Worm (Caenorhabditis elegans): Measurements from ENCODE around the gene ify-1.
A peak's percentile ranks its signal among the peaks of the same experiment; 100 is the strongest.

Gene ify-1

DNA sequence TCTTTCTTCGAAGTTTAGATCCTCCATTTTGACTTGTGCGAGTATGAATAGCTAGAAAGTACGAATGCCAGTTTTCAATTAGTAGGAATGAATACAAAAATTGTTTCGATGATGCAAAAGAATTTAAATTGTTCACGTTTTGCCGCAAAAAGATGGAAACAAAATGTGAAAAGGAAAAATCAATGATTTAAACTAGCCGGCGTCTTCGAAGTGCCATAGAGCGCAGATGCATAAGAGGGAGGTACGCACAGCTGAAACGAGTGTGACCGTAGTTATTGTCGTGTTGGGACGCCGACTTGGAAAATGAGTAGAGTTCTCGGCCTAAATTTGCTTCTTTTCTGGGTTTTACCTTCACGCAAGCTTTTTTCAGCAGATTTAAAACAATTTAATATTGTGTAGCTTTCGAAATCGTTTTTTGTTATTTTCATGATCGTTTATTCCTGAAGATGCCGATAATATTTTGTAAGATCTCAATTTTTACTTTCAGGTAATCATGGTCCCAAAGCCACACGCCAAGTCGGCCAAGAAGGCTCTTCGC, at the start of gene ify-1, which contains the start of gene rpl-22 (continued):
- TF ChIP-seq ceh-2 (tag; optimal IDR thresholded peaks at IDR 0.05): peak; percentile 16
- TF ChIP-seq hlh-13 (GFP tag; optimal IDR thresholded peaks at IDR 0.05): no peak
- TF ChIP-seq C08G9.2 (tag; optimal IDR thresholded peaks at IDR 0.05): peak; percentile 54
- peak; percentile 71 for TF ChIP-seq ref-2 (tag; optimal IDR thresholded peaks at IDR 0.05)
- no peak for TF ChIP-seq tbx-7 (tag; optimal IDR thresholded peaks at IDR 0.05)
- peak; percentile 50 for TF ChIP-seq ets-4 (tag; optimal IDR thresholded peaks at IDR 0.05)
- TF ChIP-seq madf-2 (tag; optimal IDR thresholded peaks at IDR 0.05): peak; percentile 50
- peak; percentile 20 for TF ChIP-seq ceh-19 (GFP tag; optimal IDR thresholded peaks at IDR 0.05)
- peak; percentile 99 for TF ChIP-seq elt-2 (tag; optimal IDR thresholded peaks at IDR 0.05)
- TF ChIP-seq ceh-34 (tag; optimal IDR thresholded peaks at IDR 0.05): peak; percentile 51
- TF ChIP-seq hlh-30 (tag; optimal IDR thresholded peaks at IDR 0.05; ENCODE audit: insufficient read depth): peak; percentile 71
- TF ChIP-seq ceh-18 (tag; optimal IDR thresholded peaks at IDR 0.05): peak; percentile 86
- peak; percentile 68 for TF ChIP-seq pax-1 (tag; optimal IDR thresholded peaks at IDR 0.05)
- no peak for TF ChIP-seq sox-2 (GFP tag; IDR thresholded peaks at IDR 0.05)
- no peak for TF ChIP-seq nhr-232 (tag; optimal IDR thresholded peaks at IDR 0.05)
- no peak for TF ChIP-seq gmeb-2 (tag; optimal IDR thresholded peaks at IDR 0.05)

DNA sequence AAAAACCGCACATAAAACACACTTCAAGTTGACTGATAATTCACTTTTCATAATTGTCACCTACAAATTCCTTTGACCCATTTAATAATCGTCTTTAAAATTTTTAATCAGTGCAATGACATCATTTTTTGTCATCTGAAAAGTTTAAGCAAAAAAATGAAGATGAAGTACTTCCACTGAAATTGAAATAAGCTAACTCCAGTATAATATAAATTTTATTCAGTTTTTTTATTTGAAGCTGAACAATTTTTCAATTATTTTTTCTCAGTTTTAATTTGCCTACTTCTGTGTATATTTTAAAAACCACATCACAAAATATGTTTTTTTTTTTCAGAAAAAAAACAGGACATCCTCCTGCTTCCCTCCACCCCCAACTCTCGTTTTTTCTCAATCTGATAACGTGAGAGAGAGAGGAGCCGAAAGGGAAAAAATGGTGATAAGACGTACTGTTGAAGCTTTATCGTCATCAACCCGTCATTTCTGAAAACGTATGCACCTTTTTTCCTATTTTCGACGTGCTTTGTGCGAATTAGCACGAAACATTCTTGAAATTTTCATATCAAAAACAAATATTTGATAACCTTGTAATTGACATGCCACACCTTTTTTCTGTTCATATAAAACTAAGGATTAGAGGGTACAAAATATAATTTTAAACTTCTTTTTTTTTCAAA, 48.9 kb upstream of the ify-1 start, which contains the start of the genes C04G6.11 and mpk-2:
Gene C04G6.11, minus strand, starts transcription at position 51 of the 674 bp plus-strand sequence.
Gene mpk-2, plus strand, starts transcription at position 335 of the 674 bp plus-strand sequence.
- TF ChIP-seq sox-4 (tag; optimal IDR thresholded peaks at IDR 0.05) (no peak), elt-2 (tag; optimal IDR thresholded peaks at IDR 0.05) (peak; percentile 70)

DNA sequence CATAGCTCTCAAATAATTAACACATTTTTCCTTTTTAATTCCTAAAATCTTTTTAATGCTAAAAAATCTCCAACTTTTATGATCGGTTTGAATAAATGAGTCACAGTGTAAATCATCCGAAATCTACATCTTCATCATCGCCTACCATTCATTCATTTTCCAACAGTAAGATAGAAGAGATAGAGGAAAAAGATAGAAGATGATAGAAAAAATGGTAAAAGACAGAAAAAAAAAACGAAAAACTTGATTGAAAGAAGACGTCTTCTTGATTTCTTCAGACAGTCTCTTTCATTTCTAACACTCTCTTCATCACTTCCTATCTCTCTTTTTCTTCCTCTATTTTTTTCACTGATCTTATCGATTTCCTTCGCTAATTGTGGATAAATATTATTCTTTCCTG, 48.2 kb upstream of the ify-1 start:
- no peak for TF ChIP-seq tbx-2 (tag; optimal IDR thresholded peaks at IDR 0.05)
- no peak for TF ChIP-seq pqm-1 (tag; optimal IDR thresholded peaks at IDR 0.05)

DNA sequence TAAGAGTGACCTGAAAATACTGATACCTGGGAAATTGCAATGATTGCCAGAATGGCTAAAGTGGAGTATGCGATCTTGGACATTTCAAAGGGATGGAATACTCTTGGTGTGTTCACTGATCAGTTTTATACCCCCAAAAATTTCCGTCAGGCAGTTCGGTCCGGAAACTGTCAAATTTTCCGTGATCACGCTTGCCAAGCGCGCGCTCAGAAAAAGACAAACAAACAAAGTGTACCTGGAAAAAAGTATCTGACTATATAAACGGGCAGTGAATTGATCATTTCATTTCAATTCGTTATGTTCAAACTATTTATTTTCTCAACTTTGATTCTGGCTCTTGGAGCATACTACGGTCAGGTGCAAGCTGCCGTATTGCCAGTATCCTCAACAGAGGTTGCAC, 46.7 kb upstream of the ify-1 start, which contains the start of the genes idpb-3 and idpb-1:
Gene idpb-3, minus strand, starts transcription at position 101 of the 400 bp plus-strand sequence.
Gene idpb-1, plus strand, starts transcription at position 284 of the 400 bp plus-strand sequence.
- TF ChIP-seq ztf-16 (tag; optimal IDR thresholded peaks at IDR 0.05): no peak
- no peak for TF ChIP-seq rnt-1 (tag; optimal IDR thresholded peaks at IDR 0.05)
- no peak for TF ChIP-seq ceh-48 (tag; optimal IDR thresholded peaks at IDR 0.05)
- TF ChIP-seq elt-4 (tag; optimal IDR thresholded peaks at IDR 0.05): no peak
- no peak for TF ChIP-seq C38D4.7 (GFP tag; optimal IDR thresholded peaks at IDR 0.05)
- TF ChIP-seq zip-5 (tag; optimal IDR thresholded peaks at IDR 0.05): no peak
- no peak for TF ChIP-seq nhr-232 (tag; optimal IDR thresholded peaks at IDR 0.05)
- no peak for TF ChIP-seq syd-9 (tag; optimal IDR thresholded peaks at IDR 0.05)
- no peak for TF ChIP-seq ceh-9 (tag; optimal IDR thresholded peaks at IDR 0.05)
- no peak for TF ChIP-seq ceh-18 (tag; optimal IDR thresholded peaks at IDR 0.05)
- no peak for TF ChIP-seq K09A11.1 (tag; optimal IDR thresholded peaks at IDR 0.05; ENCODE audit: insufficient read depth)

DNA sequence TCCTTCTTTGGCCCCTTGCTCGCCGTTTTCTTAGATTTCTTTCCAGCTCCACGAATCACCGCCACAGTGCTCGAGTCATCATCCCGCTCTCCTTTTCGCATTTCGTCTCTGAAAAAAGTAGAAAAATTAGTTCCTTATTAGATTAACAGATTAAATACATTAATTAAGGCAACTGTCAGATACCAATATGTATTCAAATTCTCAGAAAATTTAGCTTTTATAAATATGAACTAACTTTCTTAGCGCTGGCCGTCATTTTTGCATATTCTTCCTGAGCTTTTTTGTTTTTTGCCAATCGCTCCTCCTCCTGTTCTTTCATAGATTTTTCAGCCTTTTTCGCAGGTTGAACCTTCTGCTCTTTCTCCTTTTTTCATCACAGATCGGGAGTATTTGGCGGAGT, 44.7 kb upstream of the ify-1 start, which contains the start of gene C04G6.6:
Gene C04G6.6, minus strand, starts transcription at position 101 of the 400 bp plus-strand sequence.
- TF ChIP-seq ceh-22 (tag; optimal IDR thresholded peaks at IDR 0.05) (no peak), odd-2 (tag; optimal IDR thresholded peaks at IDR 0.05) (no peak), ceh-2 (tag; optimal IDR thresholded peaks at IDR 0.05) (no peak), fkh-6 (tag; optimal IDR thresholded peaks at IDR 0.05) (no peak), unc-3 (GFP tag; conservative IDR thresholded peaks at IDR 0.05) (no peak), unc-3 (tag; optimal IDR thresholded peaks at IDR 0.05) (no peak), ceh-24 (tag; optimal IDR thresholded peaks at IDR 0.05) (no peak), F13H6.1 (tag; optimal IDR thresholded peaks at IDR 0.05) (no peak)
